Worm (Caenorhabditis elegans) whole organism, L4/young adult: ENCODE measurements around the gene gcy-13.

ENCODE experiments used
- W03F9.2 ChIP-seq: fragments of 150-350 bp; optimal IDR thresholded peaks from 2 replicates; lab custom pipeline; 2014; ENCODE audit warnings: missing biosample characterization, missing genetic modification characterization
- dao-5 ChIP-seq: sonication (generic microtip); optimal IDR thresholded peaks from 2 replicates; lab custom pipeline; 2016; ENCODE audit warnings: missing genotype, missing genetic modification characterization, moderate library complexity, missing compliant biosample characterization
- him-1 ChIP-seq: sonication (generic microtip); optimal IDR thresholded peaks from 2 replicates; lab custom pipeline; 2016; ENCODE audit warnings: missing genotype, missing genetic modification reagents, missing genetic modification characterization, missing compliant biosample characterization

DNA sequence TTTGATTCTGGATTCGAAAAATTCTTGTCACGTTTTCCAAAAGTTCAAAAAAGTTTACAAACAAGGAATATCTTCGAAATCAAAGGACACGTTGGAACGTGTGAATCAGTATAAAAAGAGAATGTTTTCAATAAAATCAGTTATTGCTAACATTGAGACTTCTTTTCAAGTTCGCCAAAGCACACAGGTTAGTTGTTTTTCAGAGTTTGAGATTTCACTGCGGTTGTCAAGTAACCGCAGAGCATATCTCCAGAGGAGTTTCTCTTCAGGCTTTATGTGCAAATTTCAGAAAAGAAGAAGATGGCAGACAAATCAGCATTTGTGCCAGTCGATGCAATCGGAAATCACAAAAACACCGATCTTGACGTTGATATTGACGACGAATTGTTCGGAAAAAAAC is 16.8 kb upstream of the gcy-13 start, which contains the start of gene K01D12.15:
- no peak for TF ChIP-seq W03F9.2 (tag; lab: Kevin White, UChicago)
- no peak for TF ChIP-seq him-1 (tag; lab: Kevin White, UChicago)
- TF ChIP-seq dao-5 (tag; lab: Kevin White, UChicago), result no peak
